Fruit fly (Drosophila melanogaster): ENCODE results near the gene amn.
A peak's percentile ranks its signal among the peaks of the same experiment; 100 is the strongest.

dm6 chrX:19889128-19889756 lies 618 bp downstream of the amn start:
- peak; percentile 55 for TF ChIP-seq CG34367 (tag; optimal IDR thresholded peaks at IDR 0.05)
- peak; percentile 73 for TF ChIP-seq Pif1A (GFP tag; optimal IDR thresholded peaks at IDR 0.05)
- TF ChIP-seq gl (tag; optimal IDR thresholded peaks at IDR 0.05), result peak; percentile 58
- 0 out of 2 replicates have a peak, but pooled peaks have one; percentile 28 for TF ChIP-seq CG32121 (GFP tag; IDR thresholded peaks at IDR 0.05)
- TF ChIP-seq D1 (tag; optimal IDR thresholded peaks at IDR 0.05), result no peak
- peak; percentile 40 for TF ChIP-seq Pif1B (GFP tag; optimal IDR thresholded peaks at IDR 0.05)
- TF ChIP-seq CG8159 (tag; optimal IDR thresholded peaks at IDR 0.05), result peak; percentile 74
- TF ChIP-seq CG4496 (GFP tag; IDR thresholded peaks at IDR 0.05), result peak; percentile 30; the same call in 1 of the 3 replicates
- peak; percentile 39; the same call in 1 of the 2 replicates for TF ChIP-seq Ets98B (GFP tag; IDR thresholded peaks at IDR 0.05)
- peak; percentile 31 for TF ChIP-seq CG8301 (tag; optimal IDR thresholded peaks at IDR 0.05)
- TF ChIP-seq CG17806 (tag; optimal IDR thresholded peaks at IDR 0.05), result peak; percentile 61
- TF ChIP-seq CG10348 (GFP tag; IDR thresholded peaks at IDR 0.05), result no peak
- peak; percentile 73 for TF ChIP-seq CG9948 (tag; optimal IDR thresholded peaks at IDR 0.05)
